Fruit fly (Drosophila melanogaster): ENCODE measurements around the gene CG13841.
A peak's percentile ranks its signal among the peaks of the same experiment; 100 is the strongest.

Gene CG13841

DNA sequence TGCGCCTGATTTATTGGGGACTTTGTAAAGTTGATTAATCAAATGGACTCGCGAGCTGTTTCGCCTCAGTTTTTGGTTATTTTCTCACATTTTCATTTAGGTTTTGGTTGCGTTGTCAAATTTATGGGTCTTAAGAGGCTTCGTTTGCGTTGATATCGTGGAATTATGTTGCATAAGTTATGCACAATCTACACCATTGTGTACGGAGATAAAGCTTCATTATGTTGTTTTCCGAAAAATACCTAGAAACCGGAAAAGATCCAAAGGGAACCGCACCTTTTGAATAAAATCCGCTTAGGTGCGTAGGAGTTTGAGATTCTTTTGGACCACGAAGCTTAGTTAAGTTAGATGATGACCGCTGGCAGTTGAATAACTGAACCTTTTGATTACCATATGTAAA, 10.4 kb downstream of the CG13841 start:
- TF ChIP-seq CG12605 (GFP tag; IDR thresholded peaks at IDR 0.05) (no peak), CG8159 (tag; optimal IDR thresholded peaks at IDR 0.05) (no peak), CG8301 (tag; optimal IDR thresholded peaks at IDR 0.05) (no peak), EcR (GFP tag; optimal IDR thresholded peaks at IDR 0.05) (no peak), rn (GFP tag; IDR thresholded peaks at IDR 0.05) (no peak), Pif1A (GFP tag; optimal IDR thresholded peaks at IDR 0.05) (no peak), CG9948 (tag; optimal IDR thresholded peaks at IDR 0.05) (no peak), CG15710 (tag; optimal IDR thresholded peaks at IDR 0.05) (no peak), CG34367 (tag; optimal IDR thresholded peaks at IDR 0.05) (no peak), CG32121 (GFP tag; IDR thresholded peaks at IDR 0.05) (no peak), Pif1B (GFP tag; optimal IDR thresholded peaks at IDR 0.05) (no peak), CG14655 (GFP tag; optimal IDR thresholded peaks at IDR 0.05) (no peak), D1 (tag; optimal IDR thresholded peaks at IDR 0.05) (no peak), CG17806 (tag; optimal IDR thresholded peaks at IDR 0.05) (no peak), CG10348 (GFP tag; IDR thresholded peaks at IDR 0.05) (no peak)

DNA sequence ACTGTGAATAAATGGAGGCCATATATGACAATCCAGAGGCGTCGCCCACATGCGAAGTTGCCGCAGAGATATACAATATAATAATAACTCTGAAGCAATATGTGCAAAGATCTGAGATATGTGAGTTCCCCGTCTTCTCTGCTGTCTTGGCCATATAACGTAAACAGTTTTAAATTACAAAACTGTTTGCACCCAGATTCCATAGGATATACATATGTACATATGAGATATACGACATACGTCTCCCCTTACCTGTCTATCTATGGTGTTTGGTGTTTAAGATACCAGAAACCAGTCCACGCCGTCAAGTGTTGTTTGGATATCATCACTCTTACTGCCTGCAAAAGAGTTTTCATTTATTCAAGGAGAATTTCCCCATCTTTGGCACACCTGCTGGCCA, 11.2 kb downstream of the CG13841 start:
- TF ChIP-seq fd96Ca (GFP tag; IDR thresholded peaks at IDR 0.05) (peak; percentile 39; the same call in 1 of the 3 replicates), gl (tag; optimal IDR thresholded peaks at IDR 0.05) (no peak), CG4496 (GFP tag; IDR thresholded peaks at IDR 0.05) (peak; percentile 59; the same call in 1 of the 3 replicates), CG32121 (GFP tag; IDR thresholded peaks at IDR 0.05) (peak; percentile 29; the same call in 1 of the 2 replicates), EcR (GFP tag; optimal IDR thresholded peaks at IDR 0.05) (no peak)

DNA sequence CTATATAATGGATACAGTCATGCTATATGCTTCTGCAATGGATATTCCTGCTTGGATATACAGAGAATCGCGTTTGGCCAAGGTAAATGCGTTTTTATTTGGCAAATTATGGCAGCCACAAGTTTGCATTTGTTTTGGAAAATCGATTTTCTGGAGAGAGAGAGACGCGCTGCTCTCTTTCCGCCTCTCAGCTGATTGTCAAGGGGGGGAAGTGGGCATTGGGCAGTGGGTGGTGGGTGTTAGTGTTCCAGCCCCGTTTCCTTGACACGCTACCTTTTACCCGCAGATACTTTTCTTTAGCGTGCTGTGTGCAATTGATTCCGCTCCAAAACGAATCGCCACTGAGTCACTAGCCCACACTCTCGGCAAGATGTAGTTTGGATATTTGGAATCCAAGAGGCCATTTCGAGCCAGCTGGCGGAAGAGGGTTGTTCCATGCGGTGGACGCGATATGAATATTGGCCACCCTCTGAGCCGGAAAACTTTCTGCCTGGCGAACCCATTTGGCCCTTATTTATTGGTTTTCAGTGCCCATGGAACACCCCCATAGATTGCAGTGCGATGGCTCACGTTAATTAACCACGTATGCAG, 12.2 kb downstream of the CG13841 start:
- TF ChIP-seq Ets98B (GFP tag; IDR thresholded peaks at IDR 0.05) = peak; percentile 7; the same call in 1 of the 2 replicates
- no peak for TF ChIP-seq CG8159 (tag; optimal IDR thresholded peaks at IDR 0.05)

DNA sequence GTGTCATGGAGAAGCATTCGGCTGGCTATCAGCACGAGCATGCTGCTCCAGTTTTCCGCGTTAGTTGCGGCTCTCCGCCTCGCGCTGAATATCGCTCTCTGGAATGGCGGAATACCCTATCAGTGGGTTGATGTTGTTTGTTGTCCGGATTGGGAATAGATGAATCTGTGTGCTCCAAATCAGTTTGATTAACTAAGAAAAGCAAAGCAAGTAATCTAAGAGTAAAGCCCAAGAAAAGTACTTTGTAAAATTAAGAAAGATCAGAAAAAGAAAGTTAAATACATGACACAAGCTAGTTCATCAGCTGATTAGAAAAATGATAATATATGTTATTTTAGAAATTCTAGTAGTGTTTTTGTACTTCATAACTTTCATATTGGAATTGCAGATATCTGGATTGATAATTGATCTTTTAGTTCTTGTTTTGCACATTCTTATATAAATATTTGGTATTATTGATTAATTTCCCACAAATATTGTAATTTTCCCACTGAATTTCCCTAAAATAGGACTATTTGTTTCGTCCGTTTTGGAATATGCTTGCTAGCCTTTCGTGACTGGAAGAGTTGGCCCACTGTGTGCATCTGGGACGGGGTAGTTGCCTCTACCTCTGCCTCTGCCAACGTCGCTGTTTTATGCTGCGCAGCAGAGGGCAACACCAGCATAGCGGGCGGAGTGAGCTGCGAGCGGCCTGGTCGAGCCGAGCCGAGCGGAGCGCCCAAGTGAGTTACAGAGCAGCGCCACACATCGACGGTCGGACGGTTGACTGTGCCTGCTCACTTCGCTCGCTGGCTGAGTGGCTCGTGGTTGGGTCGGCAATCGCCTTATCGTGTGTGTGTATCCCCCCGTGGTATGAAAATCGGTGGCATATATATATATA, 13.4 kb downstream of the CG13841 start:
- TF ChIP-seq CG32121 (GFP tag; IDR thresholded peaks at IDR 0.05) (peak; percentile 57; the same call in 1 of the 2 replicates), CG14655 (GFP tag; optimal IDR thresholded peaks at IDR 0.05) (peak; percentile 58), fd96Ca (GFP tag; IDR thresholded peaks at IDR 0.05) (peak; percentile 53; the same call in 1 of the 3 replicates), gl (tag; optimal IDR thresholded peaks at IDR 0.05) (no peak), CG12605 (GFP tag; IDR thresholded peaks at IDR 0.05) (peak; percentile 40), Ets98B (GFP tag; IDR thresholded peaks at IDR 0.05) (peak; percentile 65), Pif1A (GFP tag; optimal IDR thresholded peaks at IDR 0.05) (no peak), Snoo (tag; optimal IDR thresholded peaks at IDR 0.05) (no peak), CG13204 (GFP tag; optimal IDR thresholded peaks at IDR 0.05) (peak; percentile 92), Pif1B (GFP tag; optimal IDR thresholded peaks at IDR 0.05) (no peak), CG9948 (tag; optimal IDR thresholded peaks at IDR 0.05) (no peak), CG8301 (tag; optimal IDR thresholded peaks at IDR 0.05) (peak; percentile 37), CG34367 (tag; optimal IDR thresholded peaks at IDR 0.05) (no peak), EcR (GFP tag; optimal IDR thresholded peaks at IDR 0.05) (no peak), CG4496 (GFP tag; IDR thresholded peaks at IDR 0.05) (peak; percentile 57), CG17806 (tag; optimal IDR thresholded peaks at IDR 0.05) (no peak)

DNA sequence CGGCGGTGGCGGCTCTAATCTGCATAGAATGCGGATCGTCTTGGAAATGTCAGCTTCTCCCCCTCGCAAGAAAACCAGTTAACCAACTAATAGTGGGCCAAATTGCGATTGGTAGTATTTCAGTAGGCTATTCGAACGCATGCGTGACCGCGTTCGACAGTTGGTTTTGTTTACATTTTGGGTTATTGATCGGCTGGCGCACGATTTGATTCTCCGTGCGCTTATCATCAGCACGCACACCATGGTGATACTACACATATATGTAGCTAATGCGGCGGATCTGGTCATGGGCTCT, 14.0 kb downstream of the CG13841 start:
- peak; percentile 8 for TF ChIP-seq EcR (GFP tag; optimal IDR thresholded peaks at IDR 0.05)
- 0 out of 3 replicates have a peak, but pooled peaks have one; percentile 13 for TF ChIP-seq CG4496 (GFP tag; IDR thresholded peaks at IDR 0.05)
- no peak for TF ChIP-seq Ets98B (GFP tag; IDR thresholded peaks at IDR 0.05)

DNA sequence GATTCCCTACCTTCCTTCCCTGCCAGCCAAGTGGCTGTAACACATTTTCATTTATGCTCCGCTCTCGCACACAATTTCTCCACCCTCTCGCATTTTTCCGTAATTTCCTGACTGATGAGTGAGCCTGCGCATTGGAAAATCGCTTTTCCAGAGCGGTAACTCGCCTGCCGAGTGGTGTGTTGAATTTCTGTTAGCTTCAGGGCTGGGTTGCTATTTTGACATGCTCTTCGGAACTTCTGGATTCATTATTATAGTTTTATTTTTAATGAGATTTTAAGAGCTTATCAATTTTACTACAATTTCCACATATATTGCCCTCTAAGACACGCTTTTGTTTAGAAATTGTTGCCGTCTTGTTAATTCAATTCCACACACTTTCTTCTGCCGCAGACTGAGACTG, 14.6 kb downstream of the CG13841 start:
- no peak for TF ChIP-seq CG12605 (GFP tag; IDR thresholded peaks at IDR 0.05)
- TF ChIP-seq Ets98B (GFP tag; IDR thresholded peaks at IDR 0.05) = no peak
- TF ChIP-seq rn (GFP tag; IDR thresholded peaks at IDR 0.05) = no peak
- no peak for TF ChIP-seq Pif1B (GFP tag; optimal IDR thresholded peaks at IDR 0.05)
- TF ChIP-seq CG10348 (GFP tag; IDR thresholded peaks at IDR 0.05) = no peak
- TF ChIP-seq CG15710 (tag; optimal IDR thresholded peaks at IDR 0.05) = no peak
- TF ChIP-seq gl (tag; optimal IDR thresholded peaks at IDR 0.05) = no peak
- TF ChIP-seq CG13204 (GFP tag; optimal IDR thresholded peaks at IDR 0.05) = no peak
- TF ChIP-seq CG34367 (tag; optimal IDR thresholded peaks at IDR 0.05) = no peak
- TF ChIP-seq CG14655 (GFP tag; optimal IDR thresholded peaks at IDR 0.05) = no peak
- TF ChIP-seq EcR (GFP tag; optimal IDR thresholded peaks at IDR 0.05) = no peak

DNA sequence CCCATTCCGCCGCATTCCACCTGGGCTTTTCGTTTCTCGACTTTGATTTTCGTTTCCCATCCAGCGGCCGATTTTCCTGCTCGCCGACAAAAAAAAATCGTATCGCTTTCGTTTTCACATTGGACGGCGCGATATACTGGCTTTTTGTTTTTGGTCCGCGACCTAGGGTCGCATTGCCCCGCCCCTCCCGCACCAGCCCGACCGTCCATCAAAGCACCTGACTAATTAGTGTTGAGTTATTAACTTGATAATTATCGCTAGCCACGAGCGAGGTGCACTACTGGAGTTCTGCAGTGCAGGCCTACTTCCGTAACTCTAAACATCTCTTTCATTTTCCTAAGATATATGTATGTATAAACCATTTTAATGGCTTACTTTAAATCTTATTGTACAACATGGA, 15.8 kb downstream of the CG13841 start:
- TF ChIP-seq CG14655 (GFP tag; optimal IDR thresholded peaks at IDR 0.05) (no peak), CG13204 (GFP tag; optimal IDR thresholded peaks at IDR 0.05) (no peak)
